Fruit fly (Drosophila melanogaster): ENCODE results near the gene CG3106.

DNA sequence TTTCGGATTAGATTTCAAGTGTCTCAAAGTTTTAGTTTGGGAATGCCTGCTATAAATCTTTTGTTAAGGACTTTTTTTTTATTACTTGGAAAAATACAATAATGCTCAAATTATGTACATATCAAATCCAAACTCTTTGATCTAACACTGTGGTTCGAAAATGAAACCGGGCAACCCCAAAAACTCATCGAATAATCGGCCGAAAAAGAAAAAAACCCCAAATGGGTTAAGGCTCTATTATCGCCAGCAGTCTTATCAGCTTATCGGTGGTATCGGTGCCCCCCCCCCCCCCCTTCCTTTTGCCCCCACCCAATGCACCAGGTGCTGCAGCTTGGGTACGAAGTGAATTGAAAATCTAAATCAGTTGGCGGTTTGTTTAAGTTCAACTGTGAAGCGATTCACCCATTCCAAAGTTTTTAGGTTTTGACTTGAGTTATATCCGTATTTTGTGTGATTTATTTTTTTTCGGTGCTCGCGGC, 45.1 kb downstream of the CG3106 start:
- TF ChIP-seq CG5204 (GFP tag; optimal IDR thresholded peaks at IDR 0.05) (no peak), CG14711 (tag; optimal IDR thresholded peaks at IDR 0.05) (no peak), ovo (GFP tag; optimal IDR thresholded peaks at IDR 0.05) (no peak), cic (GFP tag; optimal IDR thresholded peaks at IDR 0.05) (no peak), Clk (GFP tag; optimal IDR thresholded peaks at IDR 0.05) (no peak), Crg-1 (GFP tag; optimal IDR thresholded peaks at IDR 0.05) (no peak), Hr96 (GFP tag; optimal IDR thresholded peaks at IDR 0.05) (no peak)

Measured in whole organism, adult.